Fruit fly (Drosophila melanogaster) whole organism, embryonic: Measurements from ENCODE around the gene NC2beta.

ENCODE experiments used
- Ada2b ChIP-seq: fragments of 200-800 bp; sonication (Bioruptor generic); IDR thresholded peaks from 2 replicates; pipeline ENCODE4 v1.3.6; 2022; ENCODE audit warnings: missing biosample characterization, missing genetic modification characterization
- BtbVII ChIP-seq: fragments of 200-800 bp; sonication (Bioruptor generic); optimal IDR thresholded peaks from 3 replicates; lab custom pipeline; 2017; ENCODE audit warnings: missing biosample characterization, mild to moderate bottlenecking, missing genetic modification characterization
- CG10147 ChIP-seq: fragments of 200-800 bp; sonication (Bioruptor generic); optimal IDR thresholded peaks from 2 replicates; lab custom pipeline; 2019; ENCODE audit warnings: missing biosample characterization, mild to moderate bottlenecking, missing genetic modification characterization, moderate library complexity
- CG10321 ChIP-seq: fragments of 200-800 bp; sonication (Bioruptor generic); IDR thresholded peaks from 2 replicates; pipeline ENCODE4 v1.3.6; 2022; ENCODE audit warnings: missing biosample characterization, missing genetic modification characterization
- CG10462 ChIP-seq: fragments of 200-800 bp; sonication (Bioruptor generic); optimal IDR thresholded peaks from 2 replicates; lab custom pipeline; 2016; ENCODE audit warnings: missing biosample characterization, missing genetic modification characterization
- CG11085 ChIP-seq: fragments of 200-800 bp; sonication (Bioruptor generic); IDR thresholded peaks from 2 replicates; pipeline ENCODE4 v1.3.6; 2022; ENCODE audit warnings: missing biosample characterization, missing genetic modification characterization
- CG12744 ChIP-seq: fragments of 200-800 bp; sonication (Bioruptor generic); optimal IDR thresholded peaks from 2 replicates; lab custom pipeline; 2016; ENCODE audit warnings: missing biosample characterization, missing genetic modification characterization
- CG13894 ChIP-seq: fragments of 200-800 bp; sonication (Bioruptor generic); optimal IDR thresholded peaks from 3 replicates; lab custom pipeline; 2018; ENCODE audit warnings: missing biosample characterization, mild to moderate bottlenecking, missing genetic modification characterization, moderate library complexity
- CG14014 ChIP-seq: fragments of 200-800 bp; sonication (Bioruptor generic); IDR thresholded peaks from 2 replicates; pipeline ENCODE4 v1.3.6; 2022; ENCODE audit warnings: missing biosample characterization, missing genetic modification characterization
- CG14050 ChIP-seq: fragments of 200-800 bp; sonication (Bioruptor generic); IDR thresholded peaks from 3 replicates; pipeline ENCODE4 v1.3.6; 2022; ENCODE audit warnings: missing biosample characterization, missing genetic modification characterization
- CG17328 ChIP-seq: fragments of 200-800 bp; sonication (Bioruptor generic); IDR thresholded peaks from 2 replicates; pipeline ENCODE4 v1.3.6; 2022; ENCODE audit warnings: missing biosample characterization, missing genetic modification characterization
- CG1832 ChIP-seq: fragments of 200-800 bp; sonication (Bioruptor generic); optimal IDR thresholded peaks from 2 replicates; lab custom pipeline; 2017; ENCODE audit warnings: missing biosample characterization, mild to moderate bottlenecking, missing genetic modification characterization, inconsistent platforms
- CG2875 ChIP-seq: fragments of 200-800 bp; sonication (Bioruptor generic); optimal IDR thresholded peaks from 2 replicates; lab custom pipeline; 2017; ENCODE audit warnings: missing biosample characterization, mild to moderate bottlenecking, missing genetic modification characterization, missing genetic modification reagents
- CG3726 ChIP-seq: fragments of 200-800 bp; sonication (Bioruptor generic); IDR thresholded peaks from 3 replicates; pipeline ENCODE4, ENCODE4 v1.3.6; 2022; ENCODE audit warnings: missing biosample characterization, missing genetic modification characterization
- CG43689 ChIP-seq: fragments of 200-800 bp; sonication (Bioruptor generic); IDR thresholded peaks from 2 replicates; pipeline ENCODE4 v1.3.6; 2022; ENCODE audit warnings: missing biosample characterization, missing genetic modification characterization
- CG4404 ChIP-seq: fragments of 200-800 bp; sonication (Bioruptor generic); IDR thresholded peaks from 2 replicates; pipeline ENCODE4 v1.3.6; 2022; ENCODE audit warnings: missing biosample characterization, missing genetic modification characterization
- CG4617 ChIP-seq: fragments of 200-800 bp; sonication (Bioruptor generic); optimal IDR thresholded peaks from 3 replicates; lab custom pipeline; 2016; ENCODE audit warnings: missing biosample characterization, missing genetic modification characterization, borderline replicate concordance
- CG4854 ChIP-seq: fragments of 200-800 bp; sonication (Bioruptor generic); optimal IDR thresholded peaks from 2 replicates; lab custom pipeline; 2016; ENCODE audit warnings: missing biosample characterization, missing genetic modification characterization, inconsistent platforms
- CG6683 ChIP-seq: fragments of 200-800 bp; sonication (Bioruptor generic); optimal IDR thresholded peaks from 2 replicates; lab custom pipeline; 2017; ENCODE audit warnings: missing biosample characterization, mild to moderate bottlenecking, missing genetic modification characterization, missing genetic modification reagents
- CG7556 ChIP-seq: fragments of 200-800 bp; sonication (Bioruptor generic); optimal IDR thresholded peaks from 2 replicates; lab custom pipeline; 2017; ENCODE audit warnings: missing biosample characterization, mild to moderate bottlenecking, missing genetic modification characterization
- CG8924 ChIP-seq: fragments of 200-800 bp; optimal IDR thresholded peaks from 3 replicates; lab custom pipeline; 2019; ENCODE audit warnings: missing biosample characterization, mild to moderate bottlenecking, missing genetic modification characterization, moderate library complexity
- CG8944 ChIP-seq: fragments of 200-800 bp; sonication (Bioruptor generic); optimal IDR thresholded peaks from 3 replicates; lab custom pipeline; 2016; ENCODE audit warnings: missing biosample characterization, missing genetic modification characterization
- Doc2 ChIP-seq: fragments of 200-800 bp; sonication (Bioruptor generic); IDR thresholded peaks from 2 replicates; pipeline ENCODE4 v1.3.6; 2022; ENCODE audit warnings: missing biosample characterization, missing genetic modification characterization
- Gug ChIP-seq: fragments of 200-800 bp; sonication (Bioruptor generic); IDR thresholded peaks from 4 replicates; pipeline ENCODE4 v1.3.6; 2022; ENCODE audit warnings: missing biosample characterization, missing genetic modification characterization
- HHEX ChIP-seq: fragments of 200-800 bp; sonication (Bioruptor generic); optimal IDR thresholded peaks from 3 replicates; lab custom pipeline; 2017; ENCODE audit warnings: missing biosample characterization, mild to moderate bottlenecking, missing genetic modification characterization, missing genetic modification reagents
- Hr51 ChIP-seq, 2 experiments: fragments of 200-800 bp; sonication (Bioruptor generic); optimal IDR thresholded peaks; 2 replicates in 1 of 2; 3 replicates in 1 of 2; lab custom pipeline; 2016 to 2018; ENCODE audit warnings: missing biosample characterization in 2 of 2, missing genetic modification characterization in 2 of 2, mild to moderate bottlenecking in 1 of 2, moderate library complexity in 1 of 2
- NC2α ChIP-seq: fragments of 200-800 bp; sonication (Bioruptor generic); optimal IDR thresholded peaks from 2 replicates; lab custom pipeline; 2016; ENCODE audit warnings: missing biosample characterization, missing genetic modification characterization
- Neu2 ChIP-seq: fragments of 200-800 bp; sonication (Bioruptor generic); optimal IDR thresholded peaks from 3 replicates; lab custom pipeline; 2016; ENCODE audit warnings: missing biosample characterization, missing genetic modification characterization, borderline replicate concordance
- Sry-β ChIP-seq: fragments of 200-800 bp; sonication (Bioruptor generic); optimal IDR thresholded peaks from 2 replicates; lab custom pipeline; 2018; ENCODE audit warnings: missing biosample characterization, mild to moderate bottlenecking, missing genetic modification characterization, moderate library complexity
- Sry-δ ChIP-seq: fragments of 200-800 bp; sonication (Bioruptor generic); optimal IDR thresholded peaks from 2 replicates; lab custom pipeline; 2016; ENCODE audit warnings: missing biosample characterization, missing genetic modification characterization
- az2 ChIP-seq: fragments of 200-800 bp; sonication (Bioruptor generic); optimal IDR thresholded peaks from 3 replicates; lab custom pipeline; 2016; ENCODE audit warnings: missing biosample characterization, missing genetic modification characterization
- bigmax ChIP-seq: fragments of 200-800 bp; sonication (Bioruptor generic); optimal IDR thresholded peaks from 2 replicates; lab custom pipeline; 2018; ENCODE audit warnings: missing biosample characterization, mild to moderate bottlenecking, missing genetic modification characterization
- dpn ChIP-seq, 2 experiments: fragments of 200-800 bp; sonication (Bioruptor generic); optimal IDR thresholded peaks; 3 replicates each; lab custom pipeline; 2016; ENCODE audit warnings: missing biosample characterization in 2 of 2, missing genetic modification characterization in 2 of 2
- dysf ChIP-seq: fragments of 200-800 bp; sonication (Bioruptor generic); IDR thresholded peaks from 3 replicates; pipeline ENCODE4 v1.3.6; 2022; ENCODE audit warnings: missing biosample characterization, missing genetic modification characterization
- ewg ChIP-seq: fragments of 200-800 bp; sonication (Bioruptor generic); optimal IDR thresholded peaks from 3 replicates; lab custom pipeline; 2017; ENCODE audit warnings: mild to moderate bottlenecking, missing biosample characterization, missing genetic modification reagents, missing genetic modification characterization
- gcm ChIP-seq: fragments of 200-800 bp; sonication (Bioruptor generic); optimal IDR thresholded peaks from 2 replicates; lab custom pipeline; 2019; ENCODE audit warnings: missing biosample characterization, mild to moderate bottlenecking, missing genetic modification characterization, moderate library complexity
- hb ChIP-seq: fragments of 200-800 bp; sonication (Bioruptor generic); IDR thresholded peaks from 3 replicates; pipeline ENCODE4 v1.3.6; 2022; ENCODE audit warnings: missing biosample characterization, missing genetic modification characterization; ENCODE audit not compliant: partially characterized antibody
- lbe ChIP-seq: fragments of 200-800 bp; sonication (Bioruptor generic); optimal IDR thresholded peaks from 2 replicates; lab custom pipeline; 2016; ENCODE audit warnings: missing biosample characterization, mild to moderate bottlenecking, missing genetic modification characterization
- lmd ChIP-seq: fragments of 200-800 bp; sonication (Bioruptor generic); IDR thresholded peaks from 2 replicates; pipeline ENCODE4 v1.3.6; 2022; ENCODE audit warnings: missing biosample characterization, missing genetic modification characterization
- mirr ChIP-seq: fragments of 200-800 bp; sonication (Bioruptor generic); optimal IDR thresholded peaks from 3 replicates; lab custom pipeline; 2018; ENCODE audit warnings: missing biosample characterization, mild to moderate bottlenecking, missing genetic modification characterization
- odd ChIP-seq: fragments of 200-800 bp; sonication (Bioruptor generic); optimal IDR thresholded peaks from 2 replicates; lab custom pipeline; 2017; ENCODE audit warnings: missing biosample characterization, mild to moderate bottlenecking, missing genetic modification characterization
- sc ChIP-seq, 3 experiments: fragments of >200 bp in 2 of 3; fragments of 200-800 bp in 1 of 3; sonication (Bioruptor generic) in 1 of 3; optimal IDR thresholded peaks; 2 replicates in 2 of 3; 3 replicates in 1 of 3; lab custom pipeline; 2017; ENCODE audit warnings: mild to moderate bottlenecking in 1 of 3, missing biosample characterization in 1 of 3, missing genetic modification characterization in 1 of 3, missing genetic modification reagents in 1 of 3
- seq ChIP-seq: fragments of 200-800 bp; sonication (Bioruptor generic); IDR thresholded peaks from 2 replicates; pipeline ENCODE4 v1.3.6; 2022; ENCODE audit warnings: missing biosample characterization, missing genetic modification characterization
- slou ChIP-seq: fragments of 200-800 bp; sonication (Bioruptor generic); optimal IDR thresholded peaks from 3 replicates; lab custom pipeline; 2016; ENCODE audit warnings: missing biosample characterization, missing genetic modification characterization
- sug ChIP-seq: fragments of 200-800 bp; optimal IDR thresholded peaks from 2 replicates; lab custom pipeline; 2019; ENCODE audit warnings: missing biosample characterization, mild to moderate bottlenecking, missing genetic modification characterization, moderate library complexity
- wek ChIP-seq: fragments of 200-800 bp; sonication (Bioruptor generic); optimal IDR thresholded peaks from 3 replicates; lab custom pipeline; 2018; ENCODE audit warnings: missing biosample characterization, mild to moderate bottlenecking, missing genetic modification characterization, moderate library complexity
- zen2 ChIP-seq: fragments of 200-800 bp; sonication (Bioruptor generic); IDR thresholded peaks from 3 replicates; pipeline ENCODE4 v1.3.6; 2022; ENCODE audit warnings: missing biosample characterization, missing genetic modification characterization; ENCODE audit not compliant: partially characterized antibody

The NC2beta gene

dm6 chr2L:14995594-14996463, 11.8 kb upstream of the NC2beta start (continued):
- TF ChIP-seq CG4617: peak; percentile 48
- peak; percentile 79 for TF ChIP-seq slou (GFP tag; lab: Kevin White, UChicago)
- TF ChIP-seq odd (GFP tag; lab: Kevin White, UChicago): peak; percentile 75
- TF ChIP-seq CG14050: peak; percentile 90
- TF ChIP-seq lbe (GFP tag; lab: Kevin White, UChicago): peak; percentile 82
- peak; percentile 62 for TF ChIP-seq mirr (GFP tag; lab: Kevin White, UChicago)
- no peak for TF ChIP-seq hb (GFP tag; lab: Robert Waterston, UW)
- TF ChIP-seq CG4404: peak; percentile 72
- peak; percentile 89 for TF ChIP-seq HHEX (GFP tag; lab: Kevin White, UChicago)
- peak; percentile 39 for TF ChIP-seq CG13894
- TF ChIP-seq CG10147: peak; percentile 78
- TF ChIP-seq BtbVII: peak; percentile 74
- peak; percentile 64 for TF ChIP-seq CG10321
- peak; percentile 91 for TF ChIP-seq CG43689
- peak; percentile 89 for TF ChIP-seq Ada2b (GFP tag; lab: Robert Waterston, UW)
- peak; percentile 75 for TF ChIP-seq CG1832
- peak; percentile 85 for TF ChIP-seq gcm
- TF ChIP-seq sug (tag; lab: Kevin White, UChicago): peak; percentile 23
- TF ChIP-seq CG12744 (GFP tag; lab: Kevin White, UChicago): no peak
- peak; percentile 89 for TF ChIP-seq CG3726 (GFP tag; lab: Robert Waterston, UW)
- TF ChIP-seq CG4854: peak; percentile 61
- TF ChIP-seq zen2 (GFP tag; lab: Robert Waterston, UW): 0 out of 3 replicates have a peak, but pooled peaks have one; percentile 46
- TF ChIP-seq CG14014 (GFP tag; lab: Robert Waterston, UW): peak; percentile 85
- TF ChIP-seq dysf (GFP tag; lab: Robert Waterston, UW): peak; percentile 91
- peak; percentile 75 for TF ChIP-seq CG10462
- no peak for TF ChIP-seq Doc2 (GFP tag; lab: Robert Waterston, UW)
- TF ChIP-seq Gug (GFP tag; lab: Robert Waterston, UW): peak; percentile 60; the same call in 3 of the 4 replicates
- TF ChIP-seq Sry-β (GFP tag; lab: Kevin White, UChicago): peak; percentile 52
- peak; percentile 85 for TF ChIP-seq seq (GFP tag; lab: Robert Waterston, UW)
- TF ChIP-seq CG6683 (GFP tag; lab: Kevin White, UChicago): peak; percentile 84
- TF ChIP-seq CG8944 (GFP tag; lab: Kevin White, UChicago): peak; percentile 44
- TF ChIP-seq lmd (GFP tag; lab: Robert Waterston, UW): peak; percentile 89
- TF ChIP-seq Sry-δ: no peak
- TF ChIP-seq Neu2 (GFP tag; lab: Kevin White, UChicago): no peak
- TF ChIP-seq wek (GFP tag; lab: Kevin White, UChicago): peak; percentile 74
- TF ChIP-seq az2: peak; percentile 90
- no peak for TF ChIP-seq NC2α (GFP tag; lab: Kevin White, UChicago)
- peak; percentile 95 for TF ChIP-seq CG8924 (tag; lab: Kevin White, UChicago)
- peak; percentile 81 for TF ChIP-seq ewg (GFP tag; lab: Kevin White, UChicago)
- peak; percentile 30 to 96 for TF ChIP-seq Hr51 (GFP tag; optimal IDR thresholded peaks at IDR 0.05; lab: Kevin White, UChicago)
- peak; percentile 92 for TF ChIP-seq CG7556 (GFP tag; lab: Kevin White, UChicago)
- no peak for TF ChIP-seq bigmax
- TF ChIP-seq CG2875 (GFP tag; lab: Kevin White, UChicago): peak; percentile 82
- TF ChIP-seq CG11085 (GFP tag; lab: Robert Waterston, UW): peak; percentile 73
- TF ChIP-seq sc (optimal IDR thresholded peaks at IDR 0.05; lab: Kevin White, UChicago): no peak
- peak; percentile 86 for TF ChIP-seq sc (GFP tag; optimal IDR thresholded peaks at IDR 0.05; lab: Kevin White, UChicago)
- TF ChIP-seq dpn (GFP tag; optimal IDR thresholded peaks at IDR 0.05; lab: Kevin White, UChicago): peak; percentile 21 to 90
- peak; percentile 95 for TF ChIP-seq CG17328 (GFP tag; lab: Robert Waterston, UW)
